Worm (Caenorhabditis elegans): Measurements from ENCODE around the gene ttr-7.

DNA sequence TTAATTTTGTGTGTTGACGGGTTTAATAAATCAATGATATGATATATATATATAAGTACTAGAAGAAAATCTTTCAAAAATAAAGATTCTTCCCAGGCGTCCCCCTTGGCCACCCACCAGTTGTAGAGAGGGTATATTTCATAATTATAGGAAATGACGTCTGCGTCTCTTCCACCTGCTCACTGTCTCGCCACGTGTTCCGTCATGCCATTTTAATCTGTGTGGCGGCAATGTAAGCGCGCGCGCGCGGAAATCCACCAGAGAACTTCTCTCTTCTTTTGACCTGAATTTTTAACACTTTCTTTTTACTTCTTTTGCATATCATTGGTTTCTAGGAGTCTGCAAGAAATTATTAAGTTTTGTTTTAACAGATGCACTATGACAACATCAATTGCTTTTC is 48.6 kb downstream of the ttr-7 start:
- TF ChIP-seq ces-1 (GFP tag; optimal IDR thresholded peaks at IDR 0.05) (no peak), mxl-2 (GFP tag; conservative IDR thresholded peaks at IDR 0.05) (no peak), ctbp-1 (GFP tag; IDR thresholded peaks at IDR 0.05) (no peak), T20F7.1 (GFP tag; optimal IDR thresholded peaks at IDR 0.05) (no peak), mes-2 (tag; optimal IDR thresholded peaks at IDR 0.05; ENCODE audit: poor library complexity, severe bottlenecking) (no peak), F10B5.3 (tag; optimal IDR thresholded peaks at IDR 0.05) (no peak), fkh-10 (GFP tag; optimal IDR thresholded peaks at IDR 0.05) (no peak), nhr-41 (GFP tag; IDR thresholded peaks at IDR 0.05) (no peak), pha-4 (GFP tag; IDR thresholded peaks at IDR 0.05) (no peak), pha-4 (tag; optimal IDR thresholded peaks at IDR 0.05) (no peak), ztf-11 (tag; optimal IDR thresholded peaks at IDR 0.05) (no peak)

All from whole organism, L4 larva.